Worm (Caenorhabditis elegans) whole organism, L4 larva: ENCODE data around the gene sli-1.

Experiments
- F10B5.3 ChIP-seq: sonication (generic microtip); optimal IDR thresholded peaks from 2 replicates; lab custom pipeline; 2016; ENCODE audit warnings: mild to moderate bottlenecking, missing genetic modification characterization, missing compliant biosample characterization
- aha-1 ChIP-seq: fragments of 150-350 bp; peaks from one replicate; lab custom pipeline; 2014; ENCODE audit warnings: missing biosample characterization, missing genetic modification characterization
- daf-16 ChIP-seq, 3 experiments: sonication (generic microtip); optimal IDR thresholded peaks; 2 replicates each; lab custom pipeline; 2016 to 2017; ENCODE audit warnings: missing genetic modification characterization in 3 of 3, missing genetic modification reagents in 3 of 3, mild to moderate bottlenecking in 2 of 3, missing compliant biosample characterization in 2 of 3, missing biosample characterization in 1 of 3, moderate library complexity in 1 of 3
- dpl-1 ChIP-seq: fragments of 150-350 bp; optimal IDR thresholded peaks from 2 replicates; lab custom pipeline; 2014; ENCODE audit warnings: missing biosample characterization, missing genetic modification reagents, missing genetic modification characterization
- hlh-30 ChIP-seq: sonication (generic microtip); optimal IDR thresholded peaks from 2 replicates; lab custom pipeline; 2017; ENCODE audit warnings: antibody characterized with exemption, mild to moderate bottlenecking, missing genetic modification characterization, missing compliant biosample characterization; ENCODE audit not compliant: insufficient read depth
- vab-7 ChIP-seq: fragments of 200-800 bp; sonication (Bioruptor generic); IDR thresholded peaks from 2 replicates; pipeline ENCODE4 v1.3.6; 2022; ENCODE audit warnings: missing genetic modification reagents, missing genetic modification characterization, missing compliant biosample characterization

- TF ChIP-seq vab-7 (GFP tag; lab: Robert Waterston, UW) (no peak), aha-1 (tag; lab: Kevin White, UChicago) (no peak), dpl-1 (GFP tag; lab: Kevin White, UChicago) (no peak), F10B5.3 (tag; lab: Kevin White, UChicago) (no peak), hlh-30 (tag; lab: Kevin White, UChicago) (no peak), daf-16 (GFP tag; optimal IDR thresholded peaks at IDR 0.05; lab: Kevin White, UChicago) (no peak), daf-16 (tag; optimal IDR thresholded peaks at IDR 0.05; lab: Kevin White, UChicago) (no peak)
Observed at ce11 chrX:770537-770936, 44.8 kb upstream of the sli-1 start, which contains the start of gene T04G9.7.
